Fruit fly (Drosophila melanogaster) whole organism, adult: Measurements from ENCODE around the gene CG43703.

Source experiments
- CG1620 ChIP-seq: fragments of 200-800 bp; sonication (Bioruptor generic); optimal IDR thresholded peaks from 2 replicates; lab custom pipeline; 2016; ENCODE audit warnings: missing biosample characterization, missing genetic modification characterization
- CG33017 ChIP-seq: fragments of 200-800 bp; sonication (Bioruptor generic); optimal IDR thresholded peaks from 2 replicates; lab custom pipeline; 2018; ENCODE audit warnings: missing biosample characterization, mild to moderate bottlenecking, missing genetic modification characterization, moderate library complexity
- CG7045 ChIP-seq: fragments of 200-800 bp; sonication (Bioruptor generic); optimal IDR thresholded peaks from 2 replicates; lab custom pipeline; 2017; ENCODE audit warnings: missing biosample characterization, mild to moderate bottlenecking, missing genetic modification characterization
- cic ChIP-seq: fragments of 200-800 bp; sonication (Bioruptor generic); optimal IDR thresholded peaks from 2 replicates; lab custom pipeline; 2017; ENCODE audit warnings: missing biosample characterization, mild to moderate bottlenecking, missing genetic modification characterization, moderate library complexity
- ovo ChIP-seq: fragments of 200-800 bp; sonication (Bioruptor generic); optimal IDR thresholded peaks from 2 replicates; lab custom pipeline; 2016; ENCODE audit warnings: missing biosample characterization, missing genetic modification characterization
- pad ChIP-seq: fragments of 200-800 bp; sonication (Bioruptor generic); optimal IDR thresholded peaks from 3 replicates; lab custom pipeline; 2017; ENCODE audit warnings: missing biosample characterization, missing genetic modification characterization, mild to moderate bottlenecking, moderate library complexity, missing genetic modification reagents
- toe ChIP-seq: fragments of 200-800 bp; sonication (Bioruptor generic); optimal IDR thresholded peaks from 2 replicates; lab custom pipeline; 2016; ENCODE audit warnings: missing biosample characterization, missing genetic modification characterization

- TF ChIP-seq CG33017 (tag; lab: Kevin White, UChicago) (no peak), CG7045 (no peak), cic (GFP tag; lab: Kevin White, UChicago) (no peak), toe (GFP tag; lab: Kevin White, UChicago) (no peak), CG1620 (no peak), pad (GFP tag; lab: Kevin White, UChicago) (no peak), ovo (no peak)
Observed at dm6 chr2L:3777485-3777884, 12.2 kb downstream of the CG43703 start.
